Fruit fly (Drosophila melanogaster): ENCODE data around the gene CG9281.

- TF ChIP-seq h (optimal IDR thresholded peaks at IDR 0.05) (no peak), Sin3A (optimal IDR thresholded peaks at IDR 0.05) (no peak), psq (optimal IDR thresholded peaks at IDR 0.05) (no peak)
These were observed 21.6 kb upstream of the CG9281 start, which contains the start of gene CG8191 for dm6 chrX:15731968-15732367.
